Worm (Caenorhabditis elegans): Measurements from ENCODE around the gene W09C2.8.
"Not testable (repeated sequence)": the region's sequence is repeated elsewhere in the genome, so short reads cannot be mapped to it uniquely, and the experiment has no call there.

Gene W09C2.8

ce11 chrIV:9595779-9596406 lies 28.3 kb downstream of the W09C2.8 start, which contains the start of the genes F27C8.3 and F27C8.2:
F27C8.3 (minus strand) TSS chrIV:9595879.
F27C8.2 (plus strand) TSS chrIV:9596356.
- TF ChIP-seq tab-1, ztf-29, flt-1 (GFP tag; IDR thresholded peaks at IDR 0.05): not testable (repeated sequence)

- TF ChIP-seq ref-1 (GFP tag; conservative IDR thresholded peaks at IDR 0.05) (no peak), tab-1 (GFP tag; IDR thresholded peaks at IDR 0.05) (no peak), ztf-29 (GFP tag; IDR thresholded peaks at IDR 0.05) (no peak), med-1 (GFP tag; optimal IDR thresholded peaks at IDR 0.05; ENCODE audit: insufficient read depth) (no peak), flt-1 (GFP tag; IDR thresholded peaks at IDR 0.05) (no peak), T22C8.4 (GFP tag; IDR thresholded peaks at IDR 0.05) (no peak), ztf-23 (GFP tag; IDR thresholded peaks at IDR 0.05) (no peak), cog-1 (tag; optimal IDR thresholded peaks at IDR 0.05) (no peak), klf-2 (GFP tag; conservative IDR thresholded peaks at IDR 0.05) (no peak)
These were observed 30.7 kb downstream of the W09C2.8 start, which contains the start of gene spp-18 for ce11 chrIV:9593456-9593855. spp-18 (plus strand) TSS chrIV:9593712.

ce11 chrIV:9592413-9592812 lies 31.8 kb downstream of the W09C2.8 start, which contains the start of gene pei-1:
pei-1 (minus strand) TSS chrIV:9592513.
- TF ChIP-seq flt-1 (GFP tag; IDR thresholded peaks at IDR 0.05) (no peak), T22C8.4 (GFP tag; IDR thresholded peaks at IDR 0.05) (no peak), ztf-29 (GFP tag; IDR thresholded peaks at IDR 0.05) (no peak), klf-2 (GFP tag; conservative IDR thresholded peaks at IDR 0.05) (no peak), cog-1 (tag; optimal IDR thresholded peaks at IDR 0.05) (no peak), tab-1 (GFP tag; IDR thresholded peaks at IDR 0.05) (no peak), med-1 (GFP tag; optimal IDR thresholded peaks at IDR 0.05; ENCODE audit: insufficient read depth) (no peak), ref-1 (GFP tag; conservative IDR thresholded peaks at IDR 0.05) (no peak), ztf-23 (GFP tag; IDR thresholded peaks at IDR 0.05) (no peak)

ce11 chrIV:9588784-9589457 lies 35.3 kb downstream of the W09C2.8 start, which contains the start of gene trcs-1:
trcs-1 (minus strand) TSS chrIV:9588834.
- TF ChIP-seq T22C8.4 (GFP tag; IDR thresholded peaks at IDR 0.05) (no peak), tab-1 (GFP tag; IDR thresholded peaks at IDR 0.05) (no peak), flt-1 (GFP tag; IDR thresholded peaks at IDR 0.05) (no peak), ztf-23 (GFP tag; IDR thresholded peaks at IDR 0.05) (no peak), ref-1 (GFP tag; conservative IDR thresholded peaks at IDR 0.05) (no peak), ztf-29 (GFP tag; IDR thresholded peaks at IDR 0.05) (no peak), med-1 (GFP tag; optimal IDR thresholded peaks at IDR 0.05; ENCODE audit: insufficient read depth) (no peak), klf-2 (GFP tag; conservative IDR thresholded peaks at IDR 0.05) (no peak), cog-1 (tag; optimal IDR thresholded peaks at IDR 0.05) (no peak)

ce11 chrIV:9584352-9584751 lies 39.8 kb downstream of the W09C2.8 start:
- TF ChIP-seq flt-1 (GFP tag; IDR thresholded peaks at IDR 0.05) (no peak), ref-1 (GFP tag; conservative IDR thresholded peaks at IDR 0.05) (no peak), med-1 (GFP tag; optimal IDR thresholded peaks at IDR 0.05; ENCODE audit: insufficient read depth) (no peak), T22C8.4 (GFP tag; IDR thresholded peaks at IDR 0.05) (no peak), ztf-29 (GFP tag; IDR thresholded peaks at IDR 0.05) (no peak), klf-2 (GFP tag; conservative IDR thresholded peaks at IDR 0.05) (no peak), tab-1 (GFP tag; IDR thresholded peaks at IDR 0.05) (no peak), cog-1 (tag; optimal IDR thresholded peaks at IDR 0.05) (no peak), ztf-23 (GFP tag; IDR thresholded peaks at IDR 0.05) (no peak)

ce11 chrIV:9580021-9580420 lies 44.2 kb downstream of the W09C2.8 start, which contains the start of gene npr-2:
npr-2 (minus strand) TSS chrIV:9580121.
- TF ChIP-seq cog-1 (tag; optimal IDR thresholded peaks at IDR 0.05): no peak
- no peak for TF ChIP-seq tab-1 (GFP tag; IDR thresholded peaks at IDR 0.05)
- no peak for TF ChIP-seq T22C8.4 (GFP tag; IDR thresholded peaks at IDR 0.05)
- TF ChIP-seq flt-1 (GFP tag; IDR thresholded peaks at IDR 0.05): no peak
- TF ChIP-seq ztf-23 (GFP tag; IDR thresholded peaks at IDR 0.05): no peak
- no peak for TF ChIP-seq ref-1 (GFP tag; conservative IDR thresholded peaks at IDR 0.05)
- TF ChIP-seq klf-2 (GFP tag; conservative IDR thresholded peaks at IDR 0.05): no peak
- no peak for TF ChIP-seq ztf-29 (GFP tag; IDR thresholded peaks at IDR 0.05)
- TF ChIP-seq med-1 (GFP tag; optimal IDR thresholded peaks at IDR 0.05; ENCODE audit: insufficient read depth): no peak
